Fruit fly (Drosophila melanogaster) whole organism, embryonic: ENCODE results near the gene CG6296.
A peak's percentile ranks its signal among the peaks of the same experiment; 100 is the strongest.

ENCODE experiments used
- Abd-B ChIP-seq: fragments of 200-800 bp; sonication (Bioruptor generic); optimal IDR thresholded peaks from 2 replicates; lab custom pipeline; 2018; ENCODE audit warnings: missing biosample characterization, mild to moderate bottlenecking, missing genetic modification characterization, moderate library complexity
- Atf-2 ChIP-seq: fragments of 200-800 bp; sonication (Bioruptor generic); optimal IDR thresholded peaks from 2 replicates; lab custom pipeline; 2016; ENCODE audit warnings: missing biosample characterization, missing genetic modification characterization
- BEAF-32 ChIP-seq: fragments of 200-800 bp; sonication (Bioruptor generic); optimal IDR thresholded peaks from 3 replicates; lab custom pipeline; 2017; ENCODE audit warnings: missing biosample characterization, missing genetic modification characterization, mild to moderate bottlenecking, moderate library complexity, missing genetic modification reagents
- CG10366 ChIP-seq: fragments of 200-800 bp; sonication (Bioruptor generic); IDR thresholded peaks from 2 replicates; pipeline ENCODE4 v1.3.6; 2022; ENCODE audit warnings: missing biosample characterization, missing genetic modification characterization
- CG10543 ChIP-seq: fragments of 200-800 bp; sonication (Bioruptor generic); optimal IDR thresholded peaks from 3 replicates; lab custom pipeline; 2017; ENCODE audit warnings: missing biosample characterization, mild to moderate bottlenecking, missing genetic modification characterization, moderate library complexity
- CG10959 ChIP-seq: fragments of 200-800 bp; sonication (Bioruptor generic); IDR thresholded peaks from 2 replicates; pipeline ENCODE4 v1.3.6; 2022; ENCODE audit warnings: missing biosample characterization, missing genetic modification characterization
- CG11456 ChIP-seq: fragments of 200-800 bp; sonication (Bioruptor generic); IDR thresholded peaks from 3 replicates; pipeline ENCODE4 v1.3.6; 2022; ENCODE audit warnings: missing biosample characterization, missing genetic modification characterization
- CG11504 ChIP-seq: fragments of 200-800 bp; sonication (Bioruptor generic); optimal IDR thresholded peaks from 3 replicates; lab custom pipeline; 2019; ENCODE audit warnings: missing biosample characterization, mild to moderate bottlenecking, missing genetic modification characterization, moderate library complexity
- CG14014 ChIP-seq: fragments of 200-800 bp; sonication (Bioruptor generic); IDR thresholded peaks from 2 replicates; pipeline ENCODE4 v1.3.6; 2022; ENCODE audit warnings: missing biosample characterization, missing genetic modification characterization
- CG14860 ChIP-seq: fragments of 200-800 bp; sonication (Bioruptor generic); IDR thresholded peaks from 3 replicates; pipeline ENCODE4 v1.3.6; 2022; ENCODE audit warnings: missing biosample characterization, missing genetic modification characterization; ENCODE audit not compliant: partially characterized antibody
- CG1647 ChIP-seq: fragments of 200-800 bp; sonication (Bioruptor generic); optimal IDR thresholded peaks from 3 replicates; lab custom pipeline; 2016; ENCODE audit warnings: missing biosample characterization, missing genetic modification characterization
- CG16815 ChIP-seq: fragments of 200-800 bp; sonication (Bioruptor generic); optimal IDR thresholded peaks from 3 replicates; lab custom pipeline; 2017; ENCODE audit warnings: missing biosample characterization, mild to moderate bottlenecking, missing genetic modification characterization
- CG17802 ChIP-seq: fragments of 200-800 bp; sonication (Bioruptor generic); optimal IDR thresholded peaks from 2 replicates; lab custom pipeline; 2018; ENCODE audit warnings: missing biosample characterization, mild to moderate bottlenecking, missing genetic modification characterization, moderate library complexity
- CG17829 ChIP-seq: fragments of 200-800 bp; optimal IDR thresholded peaks from 2 replicates; lab custom pipeline; 2019; ENCODE audit warnings: missing biosample characterization, mild to moderate bottlenecking, missing genetic modification characterization, moderate library complexity
- CG1832 ChIP-seq: fragments of 200-800 bp; sonication (Bioruptor generic); optimal IDR thresholded peaks from 2 replicates; lab custom pipeline; 2017; ENCODE audit warnings: missing biosample characterization, mild to moderate bottlenecking, missing genetic modification characterization, inconsistent platforms
- CG31224 ChIP-seq: fragments of 200-800 bp; sonication (Bioruptor generic); IDR thresholded peaks from 2 replicates; pipeline ENCODE4 v1.3.6; 2022; ENCODE audit warnings: missing biosample characterization, missing genetic modification characterization
- CG4854 ChIP-seq: fragments of 200-800 bp; sonication (Bioruptor generic); optimal IDR thresholded peaks from 2 replicates; lab custom pipeline; 2016; ENCODE audit warnings: missing biosample characterization, missing genetic modification characterization, inconsistent platforms
- CG5245 ChIP-seq: fragments of 200-800 bp; sonication (Bioruptor generic); optimal IDR thresholded peaks from 3 replicates; lab custom pipeline; 2016; ENCODE audit warnings: missing biosample characterization, missing genetic modification characterization
- CG7271 ChIP-seq: fragments of 200-800 bp; sonication (Bioruptor generic); optimal IDR thresholded peaks from 2 replicates; lab custom pipeline; 2018; ENCODE audit warnings: missing biosample characterization, mild to moderate bottlenecking, missing genetic modification characterization, moderate library complexity
- CG7839 ChIP-seq: fragments of 200-800 bp; sonication (Bioruptor generic); optimal IDR thresholded peaks from 3 replicates; lab custom pipeline; 2018; ENCODE audit warnings: missing biosample characterization, mild to moderate bottlenecking, missing genetic modification characterization, moderate library complexity
- CG9609 ChIP-seq: fragments of 200-800 bp; sonication (Bioruptor generic); optimal IDR thresholded peaks from 3 replicates; lab custom pipeline; 2016; ENCODE audit warnings: missing biosample characterization, missing genetic modification characterization
- CG9727 ChIP-seq: fragments of 200-800 bp; sonication (Bioruptor generic); optimal IDR thresholded peaks from 3 replicates; lab custom pipeline; 2017; ENCODE audit warnings: missing biosample characterization, mild to moderate bottlenecking, missing genetic modification characterization
- CG9817 ChIP-seq: fragments of 200-800 bp; sonication (Bioruptor generic); optimal IDR thresholded peaks from 2 replicates; lab custom pipeline; 2018; ENCODE audit warnings: missing biosample characterization, mild to moderate bottlenecking, missing genetic modification characterization, moderate library complexity
- Dip3 ChIP-seq: fragments of 200-800 bp; sonication (Bioruptor generic); optimal IDR thresholded peaks from 3 replicates; lab custom pipeline; 2016; ENCODE audit warnings: missing biosample characterization, missing genetic modification characterization
- Fer3 ChIP-seq: fragments of 200-800 bp; sonication (Bioruptor generic); optimal IDR thresholded peaks from 2 replicates; lab custom pipeline; 2018; ENCODE audit warnings: missing biosample characterization, mild to moderate bottlenecking, missing genetic modification characterization, moderate library complexity
- HLH54F ChIP-seq: fragments of 200-800 bp; sonication (Bioruptor generic); optimal IDR thresholded peaks from 3 replicates; lab custom pipeline; 2016; ENCODE audit warnings: missing biosample characterization, missing genetic modification characterization
- HmgZ ChIP-seq: fragments of 200-800 bp; sonication (Bioruptor generic); optimal IDR thresholded peaks from 2 replicates; lab custom pipeline; 2018; ENCODE audit warnings: missing biosample characterization, mild to moderate bottlenecking, missing genetic modification characterization
- Hr51 ChIP-seq, 2 experiments: fragments of 200-800 bp; sonication (Bioruptor generic); optimal IDR thresholded peaks; 2 replicates in 1 of 2; 3 replicates in 1 of 2; lab custom pipeline; 2016 to 2018; ENCODE audit warnings: missing biosample characterization in 2 of 2, missing genetic modification characterization in 2 of 2, mild to moderate bottlenecking in 1 of 2, moderate library complexity in 1 of 2
- Kr ChIP-seq: fragments of 200-800 bp; sonication (Bioruptor generic); optimal IDR thresholded peaks from 2 replicates; lab custom pipeline; 2017; ENCODE audit warnings: missing biosample characterization, mild to moderate bottlenecking, missing genetic modification characterization
- MBD-R2 ChIP-seq: fragments of 200-800 bp; sonication (Bioruptor generic); IDR thresholded peaks from 2 replicates; pipeline ENCODE4 v1.3.6; 2022; ENCODE audit warnings: missing biosample characterization, missing genetic modification characterization
- NK7.1 ChIP-seq: fragments of 200-800 bp; sonication (Bioruptor generic); optimal IDR thresholded peaks from 3 replicates; lab custom pipeline; 2016; ENCODE audit warnings: missing biosample characterization, missing genetic modification characterization
- Oli ChIP-seq: fragments of 200-800 bp; sonication (Bioruptor generic); optimal IDR thresholded peaks from 2 replicates; lab custom pipeline; 2018; ENCODE audit warnings: missing biosample characterization, mild to moderate bottlenecking, missing genetic modification characterization, moderate library complexity
- Poxn ChIP-seq: fragments of 200-800 bp; sonication (Bioruptor generic); IDR thresholded peaks from 2 replicates; pipeline ENCODE4 v1.3.6; 2022; ENCODE audit warnings: missing biosample characterization, missing genetic modification characterization
- Six4 ChIP-seq: fragments of 200-800 bp; sonication (Bioruptor generic); optimal IDR thresholded peaks from 2 replicates; lab custom pipeline; 2016; ENCODE audit warnings: missing biosample characterization, missing genetic modification characterization
- Spps ChIP-seq: fragments of 200-800 bp; sonication (Bioruptor generic); optimal IDR thresholded peaks from 2 replicates; lab custom pipeline; 2018; ENCODE audit warnings: missing biosample characterization, mild to moderate bottlenecking, missing genetic modification characterization
- Ssrp ChIP-seq: fragments of 200-800 bp; sonication (Bioruptor generic); optimal IDR thresholded peaks from 2 replicates; lab custom pipeline; 2018; ENCODE audit warnings: missing biosample characterization, mild to moderate bottlenecking, missing genetic modification characterization, moderate library complexity
- az2 ChIP-seq: fragments of 200-800 bp; sonication (Bioruptor generic); optimal IDR thresholded peaks from 3 replicates; lab custom pipeline; 2016; ENCODE audit warnings: missing biosample characterization, missing genetic modification characterization
- bcd ChIP-seq: fragments of 200-800 bp; sonication (Bioruptor generic); optimal IDR thresholded peaks from 2 replicates; lab custom pipeline; 2017; ENCODE audit warnings: missing biosample characterization, mild to moderate bottlenecking, missing genetic modification characterization
- dm ChIP-seq: fragments of 200-800 bp; sonication (Bioruptor generic); optimal IDR thresholded peaks from 3 replicates; lab custom pipeline; 2016; ENCODE audit warnings: missing biosample characterization, missing genetic modification characterization
- dmrt99B ChIP-seq: fragments of 200-800 bp; sonication (Bioruptor generic); optimal IDR thresholded peaks from 2 replicates; lab custom pipeline; 2018; ENCODE audit warnings: missing biosample characterization, mild to moderate bottlenecking, missing genetic modification characterization, moderate library complexity
- nau ChIP-seq: fragments of 200-800 bp; sonication (Bioruptor generic); optimal IDR thresholded peaks from 3 replicates; lab custom pipeline; 2017; ENCODE audit warnings: missing biosample characterization, mild to moderate bottlenecking, missing genetic modification characterization, missing genetic modification reagents
- pum ChIP-seq: fragments of 200-800 bp; sonication (Bioruptor generic); optimal IDR thresholded peaks from 2 replicates; lab custom pipeline; 2016; ENCODE audit warnings: missing biosample characterization, missing genetic modification characterization
- sisA ChIP-seq: fragments of 200-800 bp; sonication (Bioruptor generic); IDR thresholded peaks from 2 replicates; pipeline ENCODE4 v1.3.6; 2022; ENCODE audit warnings: missing biosample characterization, missing genetic modification characterization
- slbo ChIP-seq: fragments of 200-800 bp; sonication (Bioruptor generic); IDR thresholded peaks from 2 replicates; pipeline ENCODE4 v1.3.6; 2022; ENCODE audit warnings: missing biosample characterization, missing genetic modification characterization
- trh ChIP-seq: fragments of 200-800 bp; sonication (Bioruptor generic); optimal IDR thresholded peaks from 2 replicates; lab custom pipeline; 2016; ENCODE audit warnings: missing biosample characterization, missing genetic modification characterization
- ttk ChIP-seq: fragments of 200-800 bp; sonication (Bioruptor generic); IDR thresholded peaks from 2 replicates; pipeline ENCODE4 v2.1.2; 2022; ENCODE audit warnings: missing biosample characterization, missing genetic modification characterization
- usp ChIP-seq: fragments of >200 bp; optimal IDR thresholded peaks from 2 replicates; lab custom pipeline; 2017; ENCODE audit warnings: missing biosample characterization, missing genetic modification characterization
- wek ChIP-seq: fragments of 200-800 bp; sonication (Bioruptor generic); optimal IDR thresholded peaks from 3 replicates; lab custom pipeline; 2018; ENCODE audit warnings: missing biosample characterization, mild to moderate bottlenecking, missing genetic modification characterization, moderate library complexity
- yki ChIP-seq: fragments of >200 bp; optimal IDR thresholded peaks from 3 replicates; lab custom pipeline; 2018
- zfh2 ChIP-seq: fragments of 200-800 bp; sonication (Bioruptor generic); optimal IDR thresholded peaks from 2 replicates; lab custom pipeline; 2016; ENCODE audit warnings: missing biosample characterization, missing genetic modification characterization

CG6296 gene

dm6 chr3R:26963747-26964174 is 41.5 kb downstream of the CG6296 start (continued):
- TF ChIP-seq CG1832 (no peak), CG4854 (peak; percentile 62), CG14860 (GFP tag; lab: Robert Waterston, UW) (0 out of 3 replicates have a peak, but pooled peaks have one; percentile 0), az2 (peak; percentile 12), wek (no peak), CG17802 (peak; percentile 47), HLH54F (GFP tag; lab: Kevin White, UChicago) (no peak), Dip3 (GFP tag; lab: Kevin White, UChicago) (peak; percentile 41), trh (no peak), CG16815 (GFP tag; lab: Kevin White, UChicago) (peak; percentile 24), yki (lab: Kevin White, UChicago) (no peak), dm (GFP tag; lab: Kevin White, UChicago) (no peak), ttk (peak; percentile 14; the same call in 1 of the 2 replicates), Abd-B (GFP tag; lab: Kevin White, UChicago) (peak; percentile 79), CG9727 (peak; percentile 90), sisA (GFP tag; lab: Robert Waterston, UW) (peak; percentile 52), bcd (GFP tag; lab: Kevin White, UChicago) (peak; percentile 76), zfh2 (GFP tag; lab: Kevin White, UChicago) (no peak), CG11456 (GFP tag; lab: Robert Waterston, UW) (peak; percentile 70; the same call in 2 of the 3 replicates), Spps (tag; lab: Kevin White, UChicago) (peak; percentile 73), slbo (peak; percentile 45; the same call in 1 of the 2 replicates), Fer3 (tag; lab: Kevin White, UChicago) (peak; percentile 83), usp (GFP tag; lab: Kevin White, UChicago) (no peak), Poxn (GFP tag; lab: Robert Waterston, UW) (no peak), MBD-R2 (GFP tag; lab: Robert Waterston, UW) (peak; percentile 42; the same call in 1 of the 2 replicates), CG5245 (GFP tag; lab: Kevin White, UChicago) (peak; percentile 79), CG11504 (tag; lab: Kevin White, UChicago) (peak; percentile 86), Oli (tag; lab: Kevin White, UChicago) (peak; percentile 45), CG14014 (peak; percentile 45; the same call in 1 of the 2 replicates), dmrt99B (tag; lab: Kevin White, UChicago) (peak; percentile 76), BEAF-32 (GFP tag; lab: Kevin White, UChicago) (no peak), CG9609 (peak; percentile 11), pum (peak; percentile 40), CG10366 (GFP tag; lab: Robert Waterston, UW) (peak; percentile 33; the same call in 1 of the 2 replicates), CG7271 (tag; lab: Kevin White, UChicago) (peak; percentile 62), CG31224 (GFP tag; lab: Robert Waterston, UW) (peak; percentile 26; the same call in 1 of the 2 replicates), CG7839 (peak; percentile 81), CG10959 (GFP tag; lab: Robert Waterston, UW) (peak; percentile 58; the same call in 1 of the 2 replicates), Hr51 (GFP tag; optimal IDR thresholded peaks at IDR 0.05; lab: Kevin White, UChicago) (peak in 1 of 2 experiments; percentile 59), Ssrp (tag; lab: Kevin White, UChicago) (no peak), CG10543 (peak; percentile 48), Six4 (peak; percentile 70), CG9817 (no peak), Atf-2 (peak; percentile 3), HmgZ (tag; lab: Kevin White, UChicago) (peak; percentile 3), NK7.1 (GFP tag; lab: Kevin White, UChicago) (peak; percentile 33), Kr (GFP tag; lab: Kevin White, UChicago) (no peak), nau (GFP tag; lab: Kevin White, UChicago) (peak; percentile 53), CG1647 (peak; percentile 65), CG17829 (tag; lab: Kevin White, UChicago) (peak; percentile 81)
